Worm (Caenorhabditis elegans) whole organism, L4 larva: ENCODE data around the gene Y54H5A.2.

Experiments
- F26F4.8 ChIP-seq: fragments of 200-800 bp; sonication (Bioruptor generic); conservative IDR thresholded peaks from 2 replicates; pipeline ENCODE4 v1.3.6; 2022; ENCODE audit warnings: missing genetic modification characterization, missing compliant biosample characterization
- T26A8.4 ChIP-seq: fragments of 200-800 bp; sonication (Bioruptor generic); IDR thresholded peaks from 2 replicates; pipeline ENCODE4 v1.3.6; 2022; ENCODE audit warnings: missing genetic modification characterization, missing compliant biosample characterization
- Y48G9A.11 ChIP-seq: fragments of 200-800 bp; sonication (Bioruptor generic); IDR thresholded peaks from 2 replicates; pipeline ENCODE4 v1.3.6; 2022; ENCODE audit warnings: missing genetic modification reagents, missing genetic modification characterization, missing compliant biosample characterization
- Y75B8A.6 ChIP-seq: fragments of 200-800 bp; sonication (Bioruptor generic); IDR thresholded peaks from 2 replicates; pipeline ENCODE4 v1.3.6; 2022; ENCODE audit warnings: missing genetic modification reagents, missing genetic modification characterization, missing compliant biosample characterization
- aha-1 ChIP-seq: fragments of 150-350 bp; peaks from one replicate; lab custom pipeline; 2014; ENCODE audit warnings: missing biosample characterization, missing genetic modification characterization
- ama-1 ChIP-seq: fragments of 150-350 bp; optimal IDR thresholded peaks from 2 replicates; lab custom pipeline; 2014; ENCODE audit warnings: inconsistent platforms, mixed read lengths
- ceh-20 ChIP-seq: fragments of 200-800 bp; sonication (Bioruptor generic); IDR thresholded peaks from 2 replicates; pipeline ENCODE4 v1.3.6; 2022; ENCODE audit warnings: missing genetic modification reagents, missing genetic modification characterization, missing compliant biosample characterization
- ceh-62 ChIP-seq: sonication (generic microtip); optimal IDR thresholded peaks from 2 replicates; lab custom pipeline; 2017; ENCODE audit warnings: missing biosample characterization, missing genetic modification characterization
- ces-1 ChIP-seq: fragments of 150-350 bp; sonication (generic microtip); optimal IDR thresholded peaks from 4 replicates; lab custom pipeline; 2014; ENCODE audit warnings: missing biosample characterization, missing genetic modification reagents, missing genetic modification characterization
- daf-12 ChIP-seq: fragments of 150-350 bp; optimal IDR thresholded peaks from 2 replicates; lab custom pipeline; 2014; ENCODE audit warnings: missing biosample characterization, missing genetic modification reagents, missing genetic modification characterization
- daf-8 ChIP-seq: fragments of 200-800 bp; sonication (Bioruptor generic); IDR thresholded peaks from 2 replicates; pipeline ENCODE4 v1.3.6; 2022; ENCODE audit warnings: missing genetic modification characterization, missing compliant biosample characterization
- dmd-8 ChIP-seq: fragments of 200-800 bp; sonication (Bioruptor generic); IDR thresholded peaks from 2 replicates; pipeline ENCODE4 v1.3.6; 2022; ENCODE audit warnings: missing genetic modification characterization, missing compliant biosample characterization
- dmd-9 ChIP-seq: fragments of 200-800 bp; sonication (Bioruptor generic); IDR thresholded peaks from 2 replicates; pipeline ENCODE4 v1.3.6; 2022; ENCODE audit warnings: missing genetic modification reagents, missing genetic modification characterization, missing compliant biosample characterization
- dpl-1 ChIP-seq: fragments of 150-350 bp; optimal IDR thresholded peaks from 2 replicates; lab custom pipeline; 2014; ENCODE audit warnings: missing biosample characterization, missing genetic modification reagents, missing genetic modification characterization
- dve-1 ChIP-seq: sonication (generic microtip); optimal IDR thresholded peaks from 2 replicates; lab custom pipeline; 2017; ENCODE audit warnings: antibody characterized with exemption, mild to moderate bottlenecking, missing genetic modification characterization, missing compliant biosample characterization; ENCODE audit not compliant: insufficient read depth
- egl-43 ChIP-seq: fragments of 200-800 bp; sonication (Bioruptor generic); IDR thresholded peaks from 2 replicates; pipeline ENCODE4 v1.3.6; 2022; ENCODE audit warnings: missing genetic modification reagents, missing genetic modification characterization, missing compliant biosample characterization
- fkh-10 ChIP-seq: fragments of 150-350 bp; optimal IDR thresholded peaks from 2 replicates; lab custom pipeline; 2014; ENCODE audit warnings: missing biosample characterization, missing genetic modification reagents, missing genetic modification characterization
- hlh-11 ChIP-seq: fragments of 200-800 bp; sonication (Bioruptor generic); optimal IDR thresholded peaks from 2 replicates; lab custom pipeline; 2018; ENCODE audit warnings: mild to moderate bottlenecking, missing genetic modification characterization, missing compliant biosample characterization
- hlh-30 ChIP-seq: sonication (generic microtip); optimal IDR thresholded peaks from 2 replicates; lab custom pipeline; 2017; ENCODE audit warnings: antibody characterized with exemption, mild to moderate bottlenecking, missing genetic modification characterization, missing compliant biosample characterization; ENCODE audit not compliant: insufficient read depth
- hmg-1.1 ChIP-seq: fragments of 200-800 bp; sonication (Bioruptor generic); IDR thresholded peaks from 2 replicates; pipeline ENCODE4 v1.3.6; 2022; ENCODE audit warnings: missing genetic modification reagents, missing genetic modification characterization, missing compliant biosample characterization
- jun-1 ChIP-seq: fragments of 150-350 bp; optimal IDR thresholded peaks from 2 replicates; lab custom pipeline; 2014; ENCODE audit warnings: missing biosample characterization, missing genetic modification reagents, missing genetic modification characterization
- lim-7 ChIP-seq: fragments of 200-800 bp; sonication (Bioruptor generic); IDR thresholded peaks from 2 replicates; pipeline ENCODE4 v1.3.6; 2022; ENCODE audit warnings: missing genetic modification characterization, missing compliant biosample characterization
- lin-29 ChIP-seq: fragments of 200-800 bp; sonication (Bioruptor generic); IDR thresholded peaks from 2 replicates; pipeline ENCODE4 v1.3.6; 2022; ENCODE audit warnings: missing genetic modification reagents, missing genetic modification characterization, missing compliant biosample characterization
- lin-38 ChIP-seq: fragments of 200-800 bp; sonication (Bioruptor generic); IDR thresholded peaks from 2 replicates; pipeline ENCODE4 v1.3.6; 2022; ENCODE audit warnings: missing genetic modification reagents, missing genetic modification characterization, missing compliant biosample characterization
- lin-39 ChIP-seq: fragments of 150-350 bp; optimal IDR thresholded peaks from 2 replicates; lab custom pipeline; 2014; ENCODE audit warnings: missing biosample characterization, missing genetic modification reagents, missing genetic modification characterization
- lsy-2 ChIP-seq, 2 experiments: fragments of 150-350 bp in 1 of 2; sonication (generic microtip) in 1 of 2; optimal IDR thresholded peaks; 2 replicates each; lab custom pipeline; 2014 to 2017; ENCODE audit warnings: missing biosample characterization in 2 of 2, missing genetic modification characterization in 2 of 2
- madf-5 ChIP-seq, 2 experiments: fragments of 200-800 bp; sonication (Bioruptor generic); IDR thresholded peaks; 2 replicates each; pipeline ENCODE4 v1.3.6; 2022; ENCODE audit warnings: missing compliant biosample characterization in 2 of 2, missing genetic modification characterization in 2 of 2
- mep-1 ChIP-seq: fragments of 150-350 bp; sonication (generic microtip); optimal IDR thresholded peaks from 3 replicates; lab custom pipeline; 2014; ENCODE audit warnings: missing biosample characterization, missing genetic modification characterization
- mes-2 ChIP-seq: sonication (generic microtip); optimal IDR thresholded peaks from 2 replicates; lab custom pipeline; 2016; ENCODE audit warnings: missing genotype, mild to moderate bottlenecking, missing genetic modification characterization, missing compliant biosample characterization; ENCODE audit not compliant: poor library complexity, severe bottlenecking
- nhr-11 ChIP-seq: fragments of 150-350 bp; optimal IDR thresholded peaks from 2 replicates; lab custom pipeline; 2014; ENCODE audit warnings: missing biosample characterization, missing genetic modification characterization
- nhr-41 ChIP-seq: fragments of 200-800 bp; sonication (Bioruptor generic); IDR thresholded peaks from 2 replicates; pipeline ENCODE4 v1.3.6; 2022; ENCODE audit warnings: missing genetic modification reagents, missing genetic modification characterization, missing compliant biosample characterization
- pha-4 ChIP-seq, 2 experiments: fragments of 150-350 bp in 1 of 2; fragments of 200-800 bp in 1 of 2; sonication (Bioruptor generic) in 1 of 2; IDR thresholded peaks in 1 of 2; optimal IDR thresholded peaks in 1 of 2; 2 replicates each; pipeline versions ENCODE4 v1.3.6 to Lab custom; 2014 to 2022; ENCODE audit warnings: missing genetic modification characterization in 2 of 2, missing genetic modification reagents in 2 of 2, missing biosample characterization in 1 of 2, missing compliant biosample characterization in 1 of 2
- saeg-2 ChIP-seq: fragments of 200-800 bp; sonication (Bioruptor generic); IDR thresholded peaks from 2 replicates; pipeline ENCODE4 v1.3.6; 2022; ENCODE audit warnings: missing genetic modification reagents, missing genetic modification characterization, missing compliant biosample characterization
- snpc-1.2 ChIP-seq: fragments of 200-800 bp; sonication (Bioruptor generic); IDR thresholded peaks from 2 replicates; pipeline ENCODE4 v1.3.6; 2022; ENCODE audit warnings: missing genetic modification reagents, missing genetic modification characterization, missing compliant biosample characterization
- snpc-4 ChIP-seq: fragments of 150-350 bp; optimal IDR thresholded peaks from 2 replicates; lab custom pipeline; 2014; ENCODE audit warnings: missing biosample characterization, missing genetic modification characterization
- unc-62 ChIP-seq, 3 experiments: fragments of 150-350 bp in 1 of 3; sonication (generic microtip); optimal IDR thresholded peaks in 2 of 3; peaks in 1 of 3; 1 replicate in 1 of 3; 2 replicates in 2 of 3; lab custom pipeline; 2014 to 2017; ENCODE audit warnings: missing biosample characterization in 3 of 3, missing genetic modification characterization in 3 of 3, missing genetic modification reagents in 3 of 3, missing genotype in 1 of 3
- ztf-7 ChIP-seq: fragments of 150-350 bp; optimal IDR thresholded peaks from 2 replicates; lab custom pipeline; 2014; ENCODE audit warnings: missing biosample characterization, missing genetic modification characterization

Y54H5A.2 gene

ce11 chrIII:5196298-5197045 lies 47.1 kb upstream of the Y54H5A.2 start (continued):
- TF ChIP-seq unc-62 (GFP tag; optimal IDR thresholded peaks at IDR 0.05 in 1 of 2; lab: Kevin White, UChicago) (peak in 1 of 2 experiments; percentile 60), unc-62 (tag; optimal IDR thresholded peaks at IDR 0.05; lab: Kevin White, UChicago) (no peak), lin-39 (no peak), ztf-7 (tag; lab: Kevin White, UChicago) (no peak), snpc-1.2 (no peak), ceh-20 (no peak; the same call in 1 of the 2 replicates), hlh-11 (peak; percentile 24), saeg-2 (GFP tag; lab: Robert Waterston, UW) (no peak), lin-29 (no peak), F26F4.8 (GFP tag; lab: Robert Waterston, UW) (no peak), lsy-2 (tag; optimal IDR thresholded peaks at IDR 0.05; lab: Kevin White, UChicago) (no peak), dmd-9 (no peak), dpl-1 (GFP tag; lab: Kevin White, UChicago) (no peak)
- TF ChIP-seq, all 104 proteins: peak for 28

- TF ChIP-seq ceh-62 (tag; lab: Kevin White, UChicago) (no peak), pha-4 (GFP tag; IDR thresholded peaks at IDR 0.05; lab: Robert Waterston, UW) (no peak), pha-4 (tag; optimal IDR thresholded peaks at IDR 0.05; lab: Kevin White, UChicago) (no peak), snpc-4 (tag; lab: Kevin White, UChicago) (no peak), fkh-10 (GFP tag; lab: Kevin White, UChicago) (no peak), hmg-1.1 (GFP tag; lab: Robert Waterston, UW) (no peak)
- TF ChIP-seq, all 104 proteins: peak for 0
Observed at ce11 chrIII:5195690-5196089, 46.3 kb upstream of the Y54H5A.2 start, which contains the start of gene moc-6. TSS of gene moc-6 (plus strand) at chrIII:5195990.

- TF ChIP-seq egl-43 (GFP tag; lab: Robert Waterston, UW) (no peak), hlh-30 (tag; lab: Kevin White, UChicago) (peak; percentile 39)
Observed at ce11 chrIII:5193266-5193665, 43.9 kb upstream of the Y54H5A.2 start.

DNA sequence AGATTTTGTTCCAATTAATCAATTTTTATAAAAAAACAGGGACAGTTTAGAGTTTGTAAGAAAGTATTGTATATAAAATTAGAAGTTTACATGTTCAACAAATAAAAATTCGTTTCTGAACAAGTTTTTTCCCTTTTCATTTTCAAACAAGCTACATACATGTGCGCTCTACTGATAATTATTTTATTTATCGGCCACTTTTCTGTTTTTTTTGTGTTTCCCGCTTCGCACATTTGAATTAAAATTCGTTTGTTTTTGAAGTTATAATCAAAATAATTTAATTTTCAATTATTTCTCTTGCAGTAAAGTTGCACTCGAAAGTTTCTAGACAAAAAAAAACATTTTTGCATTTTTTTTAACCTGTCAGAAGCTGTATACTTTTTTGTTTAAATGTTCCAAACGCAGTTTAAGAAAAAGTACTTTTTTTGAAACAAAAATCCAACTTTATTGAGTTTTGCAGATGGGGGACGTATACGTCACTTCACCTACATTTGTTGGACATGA lies 41.3 kb upstream of the Y54H5A.2 start, which contains the start of gene hira-1:
TSS of gene hira-1 (plus strand) at position 454 of the 504 bp plus-strand sequence.
- TF ChIP-seq dpl-1 (GFP tag; lab: Kevin White, UChicago) (peak; percentile 77), daf-8 (GFP tag; lab: Robert Waterston, UW) (no peak), Y75B8A.6 (GFP tag; lab: Robert Waterston, UW) (no peak), lsy-2 (tag; optimal IDR thresholded peaks at IDR 0.05; lab: Kevin White, UChicago) (peak in 1 of 2 experiments; percentile 65), madf-5 (GFP tag; IDR thresholded peaks at IDR 0.05; lab: Robert Waterston, UW) (no peak), daf-12 (tag; lab: Kevin White, UChicago) (no peak), Y48G9A.11 (GFP tag; lab: Robert Waterston, UW) (no peak), dmd-8 (no peak), nhr-11 (tag; lab: Kevin White, UChicago) (no peak), lim-7 (GFP tag; lab: Robert Waterston, UW) (no peak), jun-1 (tag; lab: Kevin White, UChicago) (no peak), mes-2 (tag; lab: Kevin White, UChicago) (peak; percentile 63), nhr-41 (GFP tag; lab: Robert Waterston, UW) (no peak), mep-1 (tag; lab: Kevin White, UChicago) (peak; percentile 28), ztf-7 (tag; lab: Kevin White, UChicago) (peak; percentile 9), ces-1 (peak; percentile 6), T26A8.4 (GFP tag; lab: Robert Waterston, UW) (no peak), hlh-30 (tag; lab: Kevin White, UChicago) (peak; percentile 39), aha-1 (no peak), dve-1 (tag; lab: Kevin White, UChicago) (peak; percentile 33), lin-38 (peak; percentile 75), ama-1 (lab: Kevin White, UChicago) (no peak), saeg-2 (GFP tag; lab: Robert Waterston, UW) (no peak), dmd-9 (no peak)
